Fruit fly (Drosophila melanogaster) whole organism, embryonic: ENCODE data around the gene CG7907.

ENCODE experiments used
- Abd-B ChIP-seq: fragments of 200-800 bp; sonication (Bioruptor generic); optimal IDR thresholded peaks from 2 replicates; lab custom pipeline; 2018; ENCODE audit warnings: missing biosample characterization, mild to moderate bottlenecking, missing genetic modification characterization, moderate library complexity
- Adf1 ChIP-seq: fragments of 200-800 bp; sonication (Bioruptor generic); IDR thresholded peaks from 2 replicates; pipeline ENCODE4 v1.3.6; 2022; ENCODE audit warnings: missing biosample characterization, missing genetic modification characterization
- CG10267 ChIP-seq: fragments of 200-800 bp; sonication (Bioruptor generic); optimal IDR thresholded peaks from 2 replicates; lab custom pipeline; 2018; ENCODE audit warnings: missing biosample characterization, mild to moderate bottlenecking, missing genetic modification characterization, moderate library complexity
- CG10366 ChIP-seq: fragments of 200-800 bp; sonication (Bioruptor generic); IDR thresholded peaks from 2 replicates; pipeline ENCODE4 v1.3.6; 2022; ENCODE audit warnings: missing biosample characterization, missing genetic modification characterization
- CG10431 ChIP-seq: fragments of 200-800 bp; sonication (Bioruptor generic); optimal IDR thresholded peaks from 3 replicates; lab custom pipeline; 2018; ENCODE audit warnings: missing biosample characterization, mild to moderate bottlenecking, missing genetic modification characterization
- CG11560 ChIP-seq: fragments of 200-800 bp; sonication (Bioruptor generic); IDR thresholded peaks from 3 replicates; pipeline ENCODE4 v1.3.6; 2022; ENCODE audit warnings: missing biosample characterization, missing genetic modification characterization
- CG1233 ChIP-seq: fragments of 200-800 bp; sonication (Bioruptor generic); optimal IDR thresholded peaks from 4 replicates; lab custom pipeline; 2018; ENCODE audit warnings: missing biosample characterization, mild to moderate bottlenecking, missing genetic modification characterization
- CG13287 ChIP-seq: fragments of 200-800 bp; sonication (Bioruptor generic); IDR thresholded peaks from 2 replicates; pipeline ENCODE4 v1.3.6; 2022; ENCODE audit warnings: missing biosample characterization, missing genetic modification characterization; ENCODE audit not compliant: partially characterized antibody
- CG14710 ChIP-seq: fragments of 200-800 bp; sonication (Bioruptor generic); optimal IDR thresholded peaks from 3 replicates; lab custom pipeline; 2019; ENCODE audit warnings: missing biosample characterization, mild to moderate bottlenecking, missing genetic modification characterization, moderate library complexity
- CG15696 ChIP-seq: fragments of 200-800 bp; sonication (Bioruptor generic); optimal IDR thresholded peaks from 2 replicates; lab custom pipeline; 2019; ENCODE audit warnings: missing biosample characterization, mild to moderate bottlenecking, missing genetic modification characterization, moderate library complexity
- CG16863 ChIP-seq: fragments of 200-800 bp; sonication (Bioruptor generic); optimal IDR thresholded peaks from 3 replicates; lab custom pipeline; 2016; ENCODE audit warnings: missing biosample characterization, missing genetic modification characterization
- CG17186 ChIP-seq: fragments of 200-800 bp; sonication (Bioruptor generic); optimal IDR thresholded peaks from 3 replicates; lab custom pipeline; 2017; ENCODE audit warnings: missing biosample characterization, missing genetic modification reagents, missing genetic modification characterization
- CG17829 ChIP-seq: fragments of 200-800 bp; optimal IDR thresholded peaks from 2 replicates; lab custom pipeline; 2019; ENCODE audit warnings: missing biosample characterization, mild to moderate bottlenecking, missing genetic modification characterization, moderate library complexity
- CG18619 ChIP-seq: fragments of 200-800 bp; sonication (Bioruptor generic); optimal IDR thresholded peaks from 3 replicates; lab custom pipeline; 2017; ENCODE audit warnings: missing biosample characterization, mild to moderate bottlenecking, missing genetic modification characterization
- CG32532 ChIP-seq: fragments of 200-800 bp; sonication (Bioruptor generic); IDR thresholded peaks from 2 replicates; pipeline ENCODE4 v1.3.6; 2022; ENCODE audit warnings: missing biosample characterization, missing genetic modification characterization
- CG32767 ChIP-seq: fragments of 200-800 bp; sonication (Bioruptor generic); IDR thresholded peaks from 2 replicates; pipeline ENCODE4 v1.3.6; 2022; ENCODE audit warnings: missing biosample characterization, missing genetic modification characterization
- CG32772 ChIP-seq: fragments of 200-800 bp; sonication (Bioruptor generic); IDR thresholded peaks from 2 replicates; pipeline ENCODE4 v1.3.6; 2022; ENCODE audit warnings: missing biosample characterization, missing genetic modification characterization
- CG3847 ChIP-seq: fragments of 200-800 bp; sonication (Bioruptor generic); IDR thresholded peaks from 2 replicates; pipeline ENCODE4 v1.3.6; 2022; ENCODE audit warnings: missing biosample characterization, missing genetic modification characterization
- CG4617 ChIP-seq: fragments of 200-800 bp; sonication (Bioruptor generic); optimal IDR thresholded peaks from 3 replicates; lab custom pipeline; 2016; ENCODE audit warnings: missing biosample characterization, missing genetic modification characterization, borderline replicate concordance
- CG6765 ChIP-seq: fragments of 200-800 bp; sonication (Bioruptor generic); optimal IDR thresholded peaks from 3 replicates; lab custom pipeline; 2017; ENCODE audit warnings: missing biosample characterization, mild to moderate bottlenecking, missing genetic modification characterization
- CG6791 ChIP-seq: fragments of 200-800 bp; sonication (Bioruptor generic); IDR thresholded peaks from 3 replicates; pipeline ENCODE4 v1.3.6; 2022; ENCODE audit warnings: missing biosample characterization, missing genetic modification characterization; ENCODE audit not compliant: partially characterized antibody
- CG7928 ChIP-seq: fragments of 200-800 bp; sonication (Bioruptor generic); optimal IDR thresholded peaks from 2 replicates; lab custom pipeline; 2017; ENCODE audit warnings: missing biosample characterization, mild to moderate bottlenecking, missing genetic modification characterization
- CG7987 ChIP-seq: fragments of 200-800 bp; sonication (Bioruptor generic); optimal IDR thresholded peaks from 2 replicates; lab custom pipeline; 2018; ENCODE audit warnings: missing biosample characterization, mild to moderate bottlenecking, missing genetic modification characterization, moderate library complexity
- CG8924 ChIP-seq: fragments of 200-800 bp; optimal IDR thresholded peaks from 3 replicates; lab custom pipeline; 2019; ENCODE audit warnings: missing biosample characterization, mild to moderate bottlenecking, missing genetic modification characterization, moderate library complexity
- E2f2 ChIP-seq: fragments of 200-800 bp; sonication (Bioruptor generic); IDR thresholded peaks from 2 replicates; pipeline ENCODE4 v1.3.6; 2022; ENCODE audit warnings: missing biosample characterization, missing genetic modification characterization
- HLH3B ChIP-seq: fragments of 200-800 bp; sonication (Bioruptor generic); IDR thresholded peaks from 2 replicates; pipeline ENCODE4 v1.3.6; 2022; ENCODE audit warnings: missing biosample characterization, missing genetic modification characterization
- Hr3 ChIP-seq: fragments of 200-800 bp; sonication (Bioruptor generic); optimal IDR thresholded peaks from 3 replicates; lab custom pipeline; 2016; ENCODE audit warnings: missing biosample characterization, missing genetic modification characterization
- Hr78 ChIP-seq, 2 experiments: fragments of 200-800 bp in 1 of 2; fragments of >200 bp in 1 of 2; sonication (Bioruptor generic) in 1 of 2; optimal IDR thresholded peaks; 2 replicates each; lab custom pipeline; 2017 to 2019; ENCODE audit warnings: missing biosample characterization in 2 of 2, missing genetic modification characterization in 2 of 2, mild to moderate bottlenecking in 1 of 2, moderate library complexity in 1 of 2
- Lhr ChIP-seq: fragments of 200-800 bp; sonication (Bioruptor generic); optimal IDR thresholded peaks from 3 replicates; lab custom pipeline; 2017; ENCODE audit warnings: mild to moderate bottlenecking, missing biosample characterization, missing genetic modification reagents, missing genetic modification characterization
- MBD-R2 ChIP-seq: fragments of 200-800 bp; sonication (Bioruptor generic); IDR thresholded peaks from 2 replicates; pipeline ENCODE4 v1.3.6; 2022; ENCODE audit warnings: missing biosample characterization, missing genetic modification characterization
- Optix ChIP-seq: fragments of 200-800 bp; sonication (Bioruptor generic); IDR thresholded peaks from 3 replicates; pipeline ENCODE4 v1.3.6; 2022; ENCODE audit warnings: missing biosample characterization, missing genetic modification characterization
- Ravus ChIP-seq: fragments of 200-800 bp; sonication (Bioruptor generic); IDR thresholded peaks from 2 replicates; pipeline ENCODE4 v1.3.6; 2022; ENCODE audit warnings: missing biosample characterization, missing genetic modification characterization
- Rx ChIP-seq: fragments of 200-800 bp; sonication (Bioruptor generic); IDR thresholded peaks from 2 replicates; pipeline ENCODE4 v1.3.6; 2022; ENCODE audit warnings: missing biosample characterization, missing genetic modification characterization
- bbx ChIP-seq: fragments of 200-800 bp; sonication (Bioruptor generic); IDR thresholded peaks from 2 replicates; pipeline ENCODE4 v1.3.6; 2022; ENCODE audit warnings: missing biosample characterization, missing genetic modification characterization; ENCODE audit not compliant: partially characterized antibody
- bigmax ChIP-seq: fragments of 200-800 bp; sonication (Bioruptor generic); optimal IDR thresholded peaks from 2 replicates; lab custom pipeline; 2018; ENCODE audit warnings: missing biosample characterization, mild to moderate bottlenecking, missing genetic modification characterization
- corto ChIP-seq: fragments of 200-800 bp; sonication (Bioruptor generic); optimal IDR thresholded peaks from 2 replicates; lab custom pipeline; 2016; ENCODE audit warnings: missing biosample characterization, mild to moderate bottlenecking, missing genetic modification characterization, moderate library complexity
- fd64A ChIP-seq: fragments of 200-800 bp; sonication (Bioruptor generic); optimal IDR thresholded peaks from 3 replicates; lab custom pipeline; 2018; ENCODE audit warnings: missing biosample characterization, mild to moderate bottlenecking, missing genetic modification characterization
- gce ChIP-seq: fragments of 200-800 bp; sonication (Bioruptor generic); IDR thresholded peaks from 3 replicates; pipeline ENCODE4 v1.3.6; 2022; ENCODE audit warnings: missing biosample characterization, missing genetic modification characterization
- gfzf ChIP-seq: fragments of 200-800 bp; sonication (Bioruptor generic); optimal IDR thresholded peaks from 2 replicates; lab custom pipeline; 2016; ENCODE audit warnings: missing biosample characterization, mild to moderate bottlenecking, missing genetic modification characterization, moderate library complexity
- insv ChIP-seq, 2 experiments: fragments of 200-800 bp; sonication (Bioruptor generic); optimal IDR thresholded peaks; 3 replicates each; lab custom pipeline; 2016 to 2018; ENCODE audit warnings: missing biosample characterization in 2 of 2, missing genetic modification characterization in 2 of 2
- pfk ChIP-seq: fragments of 200-800 bp; sonication (Bioruptor generic); optimal IDR thresholded peaks from 2 replicates; lab custom pipeline; 2018; ENCODE audit warnings: missing biosample characterization, mild to moderate bottlenecking, missing genetic modification characterization, moderate library complexity
- phol ChIP-seq: fragments of 200-800 bp; sonication (Bioruptor generic); optimal IDR thresholded peaks from 3 replicates; lab custom pipeline; 2018; ENCODE audit warnings: missing biosample characterization, mild to moderate bottlenecking, missing genetic modification characterization, moderate library complexity
- ranshi ChIP-seq: fragments of 200-800 bp; sonication (Bioruptor generic); IDR thresholded peaks from 2 replicates; pipeline ENCODE4 v1.3.6; 2022; ENCODE audit warnings: missing biosample characterization, missing genetic modification characterization
- schlank ChIP-seq: fragments of 200-800 bp; sonication (Bioruptor generic); optimal IDR thresholded peaks from 2 replicates; lab custom pipeline; 2018; ENCODE audit warnings: missing biosample characterization, mild to moderate bottlenecking, missing genetic modification characterization
- sr ChIP-seq: fragments of 200-800 bp; sonication (Bioruptor generic); IDR thresholded peaks from 3 replicates; pipeline ENCODE4 v1.3.6; 2022; ENCODE audit warnings: missing biosample characterization, missing genetic modification characterization
- stc ChIP-seq: fragments of 200-800 bp; sonication (Bioruptor generic); IDR thresholded peaks from 2 replicates; pipeline ENCODE4 v1.3.6; 2022; ENCODE audit warnings: missing biosample characterization, missing genetic modification characterization
- toy ChIP-seq: fragments of 200-800 bp; sonication (Bioruptor generic); IDR thresholded peaks from 2 replicates; pipeline ENCODE4 v1.3.6; 2022; ENCODE audit warnings: missing biosample characterization, missing genetic modification characterization

The CG7907 gene

DNA sequence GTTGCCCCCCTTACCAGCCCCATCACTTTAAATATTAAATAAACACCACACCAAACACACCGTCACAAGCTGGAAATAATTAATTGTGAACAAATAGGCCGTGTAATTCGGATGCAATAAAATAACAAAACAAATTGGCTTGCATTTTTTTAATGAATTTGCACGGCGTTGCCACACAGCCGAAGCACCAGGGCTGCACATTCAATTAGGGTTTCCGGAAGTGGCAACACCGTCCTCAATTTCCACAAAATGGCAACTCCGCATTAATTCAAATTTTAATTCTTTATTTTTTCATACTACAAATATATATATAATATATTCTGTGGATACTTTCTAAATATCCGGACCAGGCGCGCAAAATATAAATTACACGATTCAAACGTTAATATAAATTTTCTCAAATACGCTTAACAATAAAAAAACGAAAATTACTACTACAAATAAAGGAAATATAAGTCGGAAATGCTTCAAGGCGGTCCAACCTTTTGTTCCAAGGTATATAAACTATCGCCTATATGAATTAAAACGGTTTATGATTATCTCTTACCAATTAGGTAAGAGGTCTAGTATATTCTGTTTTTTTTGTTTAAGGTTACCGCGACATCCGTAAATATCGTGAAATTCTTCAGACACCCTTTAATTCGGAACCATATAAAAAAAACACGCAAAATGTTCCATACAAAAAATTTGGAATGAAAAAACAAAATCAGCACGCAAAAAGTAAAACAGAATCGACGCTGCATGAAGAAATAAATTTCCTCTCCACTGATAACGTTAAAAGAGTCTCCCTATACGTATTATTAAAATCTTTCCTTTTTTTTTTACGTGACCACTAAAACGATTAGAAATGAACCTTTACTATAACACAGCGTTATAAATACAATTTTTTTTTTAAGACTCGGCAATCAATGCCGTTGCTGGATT is 29.9 kb upstream of the CG7907 start (continued):
- peak; percentile 10 for TF ChIP-seq CG10431 (GFP tag; lab: Kevin White, UChicago)
- peak; percentile 83 for TF ChIP-seq CG4617
- TF ChIP-seq CG32532: peak; percentile 53
- no peak for TF ChIP-seq gce
- TF ChIP-seq CG6791 (GFP tag; lab: Robert Waterston, UW): peak; percentile 50; the same call in 1 of the 3 replicates
- TF ChIP-seq phol (tag; lab: Kevin White, UChicago): peak; percentile 88
- TF ChIP-seq CG17186 (GFP tag; lab: Kevin White, UChicago): peak; percentile 35
- TF ChIP-seq HLH3B (GFP tag; lab: Robert Waterston, UW): 0 out of 2 replicates have a peak, but pooled peaks have one; percentile 31
- TF ChIP-seq Ravus (GFP tag; lab: Robert Waterston, UW): no peak
- TF ChIP-seq CG16863: no peak
- TF ChIP-seq Hr78 (GFP tag; optimal IDR thresholded peaks at IDR 0.05; lab: Kevin White, UChicago): no peak
- no peak for TF ChIP-seq stc (GFP tag; lab: Robert Waterston, UW)
- TF ChIP-seq sr: 0 out of 3 replicates have a peak, but pooled peaks have one; percentile 9
- TF ChIP-seq Hr3 (GFP tag; lab: Kevin White, UChicago): peak; percentile 26
- peak; percentile 25; the same call in 1 of the 2 replicates for TF ChIP-seq Adf1 (GFP tag; lab: Robert Waterston, UW)
- TF ChIP-seq ranshi (GFP tag; lab: Robert Waterston, UW): peak; percentile 51; the same call in 1 of the 2 replicates
- TF ChIP-seq CG14710 (tag; lab: Kevin White, UChicago): peak; percentile 65
- TF ChIP-seq E2f2 (GFP tag; lab: Robert Waterston, UW): peak; percentile 85
- TF ChIP-seq insv (GFP tag; optimal IDR thresholded peaks at IDR 0.05; lab: Kevin White, UChicago): peak in 1 of 2 experiments; percentile 58
- TF ChIP-seq bigmax: peak; percentile 5
- peak; percentile 43 for TF ChIP-seq CG18619 (GFP tag; lab: Kevin White, UChicago)
- TF ChIP-seq toy (GFP tag; lab: Robert Waterston, UW): no peak
- peak; percentile 22 for TF ChIP-seq gfzf (GFP tag; lab: Kevin White, UChicago)
- TF ChIP-seq fd64A (GFP tag; lab: Kevin White, UChicago): no peak
- peak; percentile 67 for TF ChIP-seq pfk
- TF ChIP-seq CG6765 (GFP tag; lab: Kevin White, UChicago): peak; percentile 21
- TF ChIP-seq CG13287 (GFP tag; lab: Robert Waterston, UW): peak; percentile 42; the same call in 1 of the 2 replicates
- TF ChIP-seq CG7987 (GFP tag; lab: Kevin White, UChicago): peak; percentile 58
- peak; percentile 48 for TF ChIP-seq CG10267 (tag; lab: Kevin White, UChicago)
- TF ChIP-seq schlank: peak; percentile 28
- peak; percentile 58 for TF ChIP-seq CG17829 (tag; lab: Kevin White, UChicago)
- peak; percentile 93 for TF ChIP-seq MBD-R2
- peak; percentile 58 for TF ChIP-seq corto (GFP tag; lab: Kevin White, UChicago)
- TF ChIP-seq CG3847: peak; percentile 83
- TF ChIP-seq Rx (GFP tag; lab: Robert Waterston, UW): no peak; the same call in 1 of the 2 replicates
- peak; percentile 15; the same call in 1 of the 2 replicates for TF ChIP-seq CG10366 (GFP tag; lab: Robert Waterston, UW)
- no peak for TF ChIP-seq Optix
- TF ChIP-seq CG8924 (tag; lab: Kevin White, UChicago): peak; percentile 32
- no peak for TF ChIP-seq CG32767 (GFP tag; lab: Robert Waterston, UW)
- no peak for TF ChIP-seq CG15696 (tag; lab: Kevin White, UChicago)
- peak; percentile 59 for TF ChIP-seq Abd-B (GFP tag; lab: Kevin White, UChicago)
- peak; percentile 49 for TF ChIP-seq CG32772
- peak; percentile 37 for TF ChIP-seq Lhr
- TF ChIP-seq bbx (GFP tag; lab: Robert Waterston, UW): peak; percentile 23; the same call in 1 of the 2 replicates
- peak; percentile 97 for TF ChIP-seq CG7928 (GFP tag; lab: Kevin White, UChicago)
- peak; percentile 48 for TF ChIP-seq CG1233
- no peak for TF ChIP-seq CG11560 (tag; lab: Robert Waterston, UW)
